Worm (Caenorhabditis elegans): Measurements from ENCODE around the gene Y41D4B.4.

The Y41D4B.4 gene

ce11 chrIV:1657069-1657468 lies 2.8 kb upstream of the Y41D4B.4 start (continued):
- TF ChIP-seq zfh-2 (GFP tag; conservative IDR thresholded peaks at IDR 0.05) (0 out of 2 replicates have a peak, but pooled peaks have one; percentile 35), ceh-79 (tag; optimal IDR thresholded peaks at IDR 0.05) (no peak), sdz-38 (tag; optimal IDR thresholded peaks at IDR 0.05) (no peak), gei-17 (GFP tag; optimal IDR thresholded peaks at IDR 0.05) (no peak), Y56A3A.18 (GFP tag; IDR thresholded peaks at IDR 0.05) (no peak), bed-2 (GFP tag; IDR thresholded peaks at IDR 0.05) (no peak), nfya-1 (tag; optimal IDR thresholded peaks at IDR 0.05; ENCODE audit: borderline replicate concordance, insufficient read depth) (no peak), tlf-1 (GFP tag; optimal IDR thresholded peaks at IDR 0.05) (no peak), C17E4.6 (GFP tag; IDR thresholded peaks at IDR 0.05) (no peak), zim-3 (tag; optimal IDR thresholded peaks at IDR 0.05) (no peak)

DNA sequence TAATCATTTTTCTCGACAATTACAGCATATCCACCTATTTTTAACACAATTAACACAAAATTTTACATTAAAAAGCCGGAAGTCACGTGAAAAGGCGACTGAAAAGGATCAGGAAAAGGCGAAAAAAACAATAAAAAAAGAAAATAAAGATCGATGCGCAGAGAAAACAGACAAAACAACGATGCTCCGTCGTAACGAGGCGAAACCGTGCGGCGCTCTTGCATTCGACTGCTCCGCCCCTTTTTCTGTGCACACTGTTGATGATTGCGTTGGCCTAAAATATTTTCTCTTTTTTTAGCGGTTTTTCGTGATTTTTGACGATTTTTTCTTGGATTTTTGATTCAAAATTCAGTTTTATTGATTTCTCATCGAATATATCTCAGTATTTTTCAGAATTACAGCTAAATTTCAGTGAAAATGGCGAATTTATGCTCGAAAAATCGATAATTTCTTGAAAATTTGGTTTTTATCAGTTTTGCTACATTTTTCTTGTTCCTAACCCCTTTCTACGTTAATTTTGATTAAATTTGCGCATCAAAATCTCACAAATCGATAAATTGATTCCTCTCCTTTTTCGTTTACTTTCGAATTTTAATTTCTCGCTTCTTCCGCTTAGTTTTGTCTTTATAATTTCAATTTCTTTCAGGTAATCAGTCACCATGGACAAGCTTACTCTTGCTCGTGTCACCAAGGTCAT lies 717 bp upstream of the Y41D4B.4 start, which contains the start of gene rps-28:
Gene rps-28, plus strand, starts transcription at position 647 of the 697 bp plus-strand sequence.
- TF ChIP-seq snpc-1.1 (tag; optimal IDR thresholded peaks at IDR 0.05; ENCODE audit: insufficient read depth), result peak; percentile 55
- peak; percentile 80; the same call in 1 of the 2 replicates for TF ChIP-seq lin-26 (GFP tag; IDR thresholded peaks at IDR 0.05)
- peak; percentile 91 for TF ChIP-seq madf-6 (GFP tag; IDR thresholded peaks at IDR 0.05)
- TF ChIP-seq lir-1 (GFP tag; conservative IDR thresholded peaks at IDR 0.05), result peak; percentile 88
- TF ChIP-seq unc-130 (GFP tag; optimal IDR thresholded peaks at IDR 0.05), result peak; percentile 81
- no peak for TF ChIP-seq mes-4 (tag; optimal IDR thresholded peaks at IDR 0.05)
- peak; percentile 76 for TF ChIP-seq chd-7 (tag; optimal IDR thresholded peaks at IDR 0.05)
- no peak for TF ChIP-seq Y56A3A.18 (GFP tag; IDR thresholded peaks at IDR 0.05)
- TF ChIP-seq let-526 (GFP tag; IDR thresholded peaks at IDR 0.05), result peak; percentile 85
- TF ChIP-seq T26A5.8 (tag; optimal IDR thresholded peaks at IDR 0.05), result no peak
- TF ChIP-seq hrde-1 (tag; optimal IDR thresholded peaks at IDR 0.05; ENCODE audit: borderline replicate concordance), result peak; percentile 16
- no peak for TF ChIP-seq nfya-1 (tag; optimal IDR thresholded peaks at IDR 0.05; ENCODE audit: borderline replicate concordance, insufficient read depth)
- peak; percentile 31; the same call in 1 of the 2 replicates for TF ChIP-seq C17E4.6 (GFP tag; IDR thresholded peaks at IDR 0.05)
- TF ChIP-seq dpff-1 (tag; optimal IDR thresholded peaks at IDR 0.05), result no peak
- no peak for TF ChIP-seq F10E7.11 (tag; optimal IDR thresholded peaks at IDR 0.05)
- TF ChIP-seq repo-1 (tag; optimal IDR thresholded peaks at IDR 0.05), result peak; percentile 67
- TF ChIP-seq tbp1 (GFP tag; optimal IDR thresholded peaks at IDR 0.05), result peak; percentile 77
- TF ChIP-seq B0336.3 (GFP tag; IDR thresholded peaks at IDR 0.05), result peak; percentile 92
- peak; percentile 91 for TF ChIP-seq ztf-25 (GFP tag; IDR thresholded peaks at IDR 0.05)
- TF ChIP-seq attf-6 (GFP tag; IDR thresholded peaks at IDR 0.05), result peak; percentile 76
- peak; percentile 85 for TF ChIP-seq Y67H2A.10 (GFP tag; conservative IDR thresholded peaks at IDR 0.05)
- no peak for TF ChIP-seq ztf-3 (GFP tag; optimal IDR thresholded peaks at IDR 0.05)
- peak; percentile 84 for TF ChIP-seq snpc-1.3 (tag; optimal IDR thresholded peaks at IDR 0.05; ENCODE audit: insufficient read depth)
- TF ChIP-seq zfh-2 (GFP tag; conservative IDR thresholded peaks at IDR 0.05), result peak; percentile 95
- TF ChIP-seq F57C9.4 (tag; optimal IDR thresholded peaks at IDR 0.05), result no peak
- no peak for TF ChIP-seq cebp-2 (GFP tag; IDR thresholded peaks at IDR 0.05)
- TF ChIP-seq T07F8.4 (tag; optimal IDR thresholded peaks at IDR 0.05), result peak; percentile 11
- TF ChIP-seq B0035.1 (tag; optimal IDR thresholded peaks at IDR 0.05), result peak; percentile 67
- 0 out of 2 replicates have a peak, but pooled peaks have one; percentile 47 for TF ChIP-seq aptf-2 (GFP tag; conservative IDR thresholded peaks at IDR 0.05)
- no peak for TF ChIP-seq sea-2 (GFP tag; IDR thresholded peaks at IDR 0.05)
- TF ChIP-seq Y53G8AR.9 (GFP tag; conservative IDR thresholded peaks at IDR 0.05), result peak; percentile 93
- TF ChIP-seq F49E8.2 (tag; optimal IDR thresholded peaks at IDR 0.05; ENCODE audit: insufficient read depth), result peak; percentile 97
- peak; percentile 76 for TF ChIP-seq snpc-3.4 (tag; optimal IDR thresholded peaks at IDR 0.05)
- TF ChIP-seq ets-4 (GFP tag; optimal IDR thresholded peaks at IDR 0.05), result peak; percentile 23
- TF ChIP-seq ZK185.1 (tag; optimal IDR thresholded peaks at IDR 0.05; ENCODE audit: poor library complexity, severe bottlenecking), result peak; percentile 90
- TF ChIP-seq nhr-90 (tag; optimal IDR thresholded peaks at IDR 0.05), result peak; percentile 67
- TF ChIP-seq ekl-4 (GFP tag; IDR thresholded peaks at IDR 0.05), result peak; percentile 94
- TF ChIP-seq sdz-38 (tag; optimal IDR thresholded peaks at IDR 0.05), result no peak
- TF ChIP-seq gei-17 (GFP tag; optimal IDR thresholded peaks at IDR 0.05), result peak; percentile 47
- TF ChIP-seq ztf-28 (GFP tag; IDR thresholded peaks at IDR 0.05), result peak; percentile 86; the same call in 1 of the 2 replicates

Data from whole organism, young adult.